Worm (Caenorhabditis elegans) whole organism, L1 larva: ENCODE data around the gene F52C12.6.

Source experiments
- C04F5.9 ChIP-seq: sonication (generic microtip); optimal IDR thresholded peaks from 2 replicates; lab custom pipeline; 2016; ENCODE audit warnings: missing genetic modification characterization, missing compliant biosample characterization
- C16A3.4 ChIP-seq: fragments of 150-350 bp; optimal IDR thresholded peaks from 2 replicates; lab custom pipeline; 2014; ENCODE audit warnings: missing biosample characterization, missing genetic modification characterization
- Y116A8C.19 ChIP-seq: sonication (generic microtip); optimal IDR thresholded peaks from 2 replicates; lab custom pipeline; 2016; ENCODE audit warnings: missing compliant biosample characterization, missing genetic modification characterization, borderline replicate concordance
- aha-1 ChIP-seq: fragments of 150-350 bp; optimal IDR thresholded peaks from 2 replicates; lab custom pipeline; 2014; ENCODE audit warnings: missing biosample characterization, missing genetic modification characterization
- alr-1 ChIP-seq: fragments of 200-800 bp; sonication (Bioruptor generic); optimal IDR thresholded peaks from 2 replicates; lab custom pipeline; 2018; ENCODE audit warnings: borderline replicate concordance, mild to moderate bottlenecking, missing genetic modification characterization, missing compliant biosample characterization
- blmp-1 ChIP-seq: fragments of 150-350 bp; optimal IDR thresholded peaks from 2 replicates; lab custom pipeline; 2014; ENCODE audit warnings: missing biosample characterization, missing genetic modification characterization
- ceh-63 ChIP-seq: fragments of 200-800 bp; sonication (Bioruptor generic); optimal IDR thresholded peaks from 2 replicates; lab custom pipeline; 2018; ENCODE audit warnings: mild to moderate bottlenecking, missing genetic modification characterization, missing compliant biosample characterization
- ceh-8 ChIP-seq: fragments of 200-800 bp; sonication (Bioruptor generic); optimal IDR thresholded peaks from 2 replicates; lab custom pipeline; 2018; ENCODE audit warnings: mild to moderate bottlenecking, missing genetic modification characterization, moderate library complexity, missing compliant biosample characterization
- ceh-82 ChIP-seq, 3 experiments: fragments of 150-350 bp in 1 of 3; sonication (generic microtip) in 2 of 3; optimal IDR thresholded peaks; 2 replicates each; lab custom pipeline; 2014 to 2017; ENCODE audit warnings: missing biosample characterization in 3 of 3, missing genetic modification characterization in 3 of 3
- ceh-88 ChIP-seq: fragments of 200-800 bp; sonication (Bioruptor generic); IDR thresholded peaks from 2 replicates; pipeline ENCODE4 v1.3.6; 2022; ENCODE audit warnings: missing genetic modification characterization, missing compliant biosample characterization
- efl-3 ChIP-seq: fragments of 200-800 bp; sonication (Bioruptor generic); optimal IDR thresholded peaks from 2 replicates; lab custom pipeline; 2018; ENCODE audit warnings: mild to moderate bottlenecking, missing genetic modification characterization, missing compliant biosample characterization
- fkh-10 ChIP-seq: sonication (generic microtip); optimal IDR thresholded peaks from 2 replicates; lab custom pipeline; 2017; ENCODE audit warnings: missing biosample characterization, missing genetic modification reagents, missing genetic modification characterization
- fkh-4 ChIP-seq: sonication (generic microtip); optimal IDR thresholded peaks from 2 replicates; lab custom pipeline; 2016; ENCODE audit warnings: missing compliant biosample characterization, missing genetic modification characterization, borderline replicate concordance
- fkh-8 ChIP-seq: sonication (generic microtip); optimal IDR thresholded peaks from 2 replicates; lab custom pipeline; 2016; ENCODE audit warnings: mild to moderate bottlenecking, missing genetic modification characterization, missing compliant biosample characterization
- grh-1 ChIP-seq: fragments of 200-800 bp; sonication (Bioruptor generic); IDR thresholded peaks from 2 replicates; pipeline ENCODE4 v1.3.6; 2022; ENCODE audit warnings: missing genetic modification reagents, missing genetic modification characterization, missing compliant biosample characterization
- hlh-4 ChIP-seq: sonication (generic microtip); optimal IDR thresholded peaks from 2 replicates; lab custom pipeline; 2016; ENCODE audit warnings: mild to moderate bottlenecking, missing genetic modification characterization, missing compliant biosample characterization
- hpl-2 ChIP-seq: fragments of 150-350 bp; optimal IDR thresholded peaks from 2 replicates; lab custom pipeline; 2014; ENCODE audit warnings: missing biosample characterization, missing genetic modification reagents, missing genetic modification characterization
- irx-1 ChIP-seq: sonication (generic microtip); optimal IDR thresholded peaks from 2 replicates; lab custom pipeline; 2016; ENCODE audit warnings: missing genetic modification characterization, missing compliant biosample characterization
- isw-1 ChIP-seq: fragments of 200-800 bp; sonication (Bioruptor generic); IDR thresholded peaks from 2 replicates; pipeline ENCODE4 v1.3.6; 2022; ENCODE audit warnings: missing genetic modification characterization, missing compliant biosample characterization
- lin-14 ChIP-seq: fragments of 200-800 bp; sonication (Bioruptor generic); optimal IDR thresholded peaks from 2 replicates; lab custom pipeline; 2018; ENCODE audit warnings: mild to moderate bottlenecking, missing genetic modification characterization, moderate library complexity, missing compliant biosample characterization
- lin-35 ChIP-seq, 2 experiments: fragments of 150-350 bp; optimal IDR thresholded peaks; 2 replicates each; lab custom pipeline; 2014; ENCODE audit warnings: missing biosample characterization in 2 of 2, missing genetic modification characterization in 2 of 2, missing genetic modification reagents in 2 of 2
- lir-3 ChIP-seq: sonication (generic microtip); optimal IDR thresholded peaks from 2 replicates; lab custom pipeline; 2016; ENCODE audit warnings: mild to moderate bottlenecking, missing genetic modification characterization, moderate library complexity, missing compliant biosample characterization; ENCODE audit not compliant: poor library complexity
- mdl-1 ChIP-seq, 2 experiments: fragments of 150-350 bp; optimal IDR thresholded peaks; 2 replicates each; lab custom pipeline; 2014 to 2017; ENCODE audit warnings: missing biosample characterization in 2 of 2, missing genetic modification characterization in 2 of 2, inconsistent platforms in 1 of 2
- mef-2 ChIP-seq: fragments of 150-350 bp; optimal IDR thresholded peaks from 2 replicates; lab custom pipeline; 2014; ENCODE audit warnings: missing biosample characterization, missing genetic modification characterization
- nhr-19 ChIP-seq: fragments of 200-800 bp; sonication (Bioruptor generic); conservative IDR thresholded peaks from 2 replicates; pipeline ENCODE4 v1.3.6; 2022; ENCODE audit warnings: missing genetic modification characterization, missing compliant biosample characterization
- nhr-20 ChIP-seq: sonication (generic microtip); optimal IDR thresholded peaks from 2 replicates; lab custom pipeline; 2016; ENCODE audit warnings: mild to moderate bottlenecking, missing genetic modification characterization, missing compliant biosample characterization
- nhr-28 ChIP-seq: fragments of 150-350 bp; optimal IDR thresholded peaks from 2 replicates; lab custom pipeline; 2014; ENCODE audit warnings: missing biosample characterization, missing genetic modification characterization
- nhr-47 ChIP-seq: sonication (generic microtip); optimal IDR thresholded peaks from 2 replicates; lab custom pipeline; 2016; ENCODE audit warnings: mild to moderate bottlenecking, missing genetic modification characterization, moderate library complexity, missing compliant biosample characterization
- nhr-71 ChIP-seq: sonication (generic microtip); optimal IDR thresholded peaks from 2 replicates; lab custom pipeline; 2016; ENCODE audit warnings: mild to moderate bottlenecking, missing genetic modification characterization, moderate library complexity, missing compliant biosample characterization
- nhr-76 ChIP-seq: sonication (generic microtip); optimal IDR thresholded peaks from 2 replicates; lab custom pipeline; 2017; ENCODE audit warnings: missing biosample characterization, missing genetic modification characterization
- nhr-85 ChIP-seq: sonication (generic microtip); peaks from one replicate; lab custom pipeline; 2016; ENCODE audit warnings: missing genetic modification characterization, inconsistent platforms, missing compliant biosample characterization
- snpc-4 ChIP-seq: fragments of 150-350 bp; optimal IDR thresholded peaks from 2 replicates; lab custom pipeline; 2014; ENCODE audit warnings: missing biosample characterization, missing genetic modification characterization
- snu-23 ChIP-seq: sonication (generic microtip); optimal IDR thresholded peaks from 2 replicates; lab custom pipeline; 2016; ENCODE audit warnings: missing genetic modification characterization, missing compliant biosample characterization
- unc-62 ChIP-seq: fragments of 150-350 bp; optimal IDR thresholded peaks from 2 replicates; lab custom pipeline; 2014; ENCODE audit warnings: missing biosample characterization, missing genetic modification reagents, missing genetic modification characterization
- unc-98 ChIP-seq: fragments of 200-800 bp; sonication (Bioruptor generic); IDR thresholded peaks from 2 replicates; pipeline ENCODE4 v1.3.6; 2022; ENCODE audit warnings: missing genetic modification characterization, missing compliant biosample characterization
- xbp-1 ChIP-seq: sonication (generic microtip); optimal IDR thresholded peaks from 2 replicates; lab custom pipeline; 2016; ENCODE audit warnings: missing genetic modification characterization, missing compliant biosample characterization
- ztf-11 ChIP-seq, 2 experiments: sonication (generic microtip); optimal IDR thresholded peaks; 2 replicates each; lab custom pipeline; 2016 to 2017; ENCODE audit warnings: missing genetic modification characterization in 2 of 2, missing biosample characterization in 1 of 2, missing compliant biosample characterization in 1 of 2

Gene F52C12.6

ce11 chrIV:1956411-1956810 lies at the start of gene F52C12.6:
Gene F52C12.6, plus strand, starts transcription at chrIV:1956711.
- no peak for TF ChIP-seq nhr-47 (tag; lab: Kevin White, UChicago)
- no peak for TF ChIP-seq hlh-4 (tag; lab: Kevin White, UChicago)
- no peak for TF ChIP-seq mef-2
- TF ChIP-seq fkh-8 (tag; lab: Kevin White, UChicago) = no peak
- TF ChIP-seq unc-98 (GFP tag; lab: Robert Waterston, UW) = no peak
- TF ChIP-seq nhr-76 (tag; lab: Kevin White, UChicago) = no peak
- no peak for TF ChIP-seq aha-1 (tag; lab: Kevin White, UChicago)
- TF ChIP-seq xbp-1 = no peak
- no peak for TF ChIP-seq snu-23 (GFP tag; lab: Kevin White, UChicago)
- TF ChIP-seq ztf-11 (tag; optimal IDR thresholded peaks at IDR 0.05; lab: Kevin White, UChicago) = no peak
- TF ChIP-seq C16A3.4 (tag; lab: Kevin White, UChicago) = no peak
- no peak for TF ChIP-seq C04F5.9
- TF ChIP-seq nhr-28 (tag; lab: Kevin White, UChicago) = no peak
- TF ChIP-seq fkh-10 (GFP tag; lab: Kevin White, UChicago) = no peak

- TF ChIP-seq mdl-1 (tag; optimal IDR thresholded peaks at IDR 0.05; lab: Kevin White, UChicago) (no peak), fkh-8 (tag; lab: Kevin White, UChicago) (peak; percentile 12), lin-14 (GFP tag; lab: Kevin White, UChicago) (peak; percentile 10)
These were observed 48.0 kb upstream of the F52C12.6 start for ce11 chrIV:1908467-1908866.

DNA sequence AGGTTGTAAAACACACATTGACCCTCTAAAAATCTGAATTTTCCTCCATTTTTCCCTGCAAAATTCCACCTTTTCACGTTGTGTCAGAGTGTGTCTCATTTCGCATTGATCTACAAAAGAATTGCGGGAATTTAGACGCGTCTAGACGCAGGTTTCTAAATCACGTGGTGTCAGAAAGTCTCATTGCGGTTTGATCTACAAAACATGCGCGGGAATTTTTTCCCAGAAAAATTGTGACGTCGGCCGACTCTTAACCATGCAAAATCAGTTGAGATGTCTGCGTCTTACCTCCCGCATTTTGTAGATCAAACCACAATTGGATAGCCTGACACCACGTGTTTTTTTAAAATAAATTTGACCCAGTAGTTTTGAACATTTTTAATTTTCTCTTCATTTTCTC lies 47.6 kb upstream of the F52C12.6 start:
- TF ChIP-seq C16A3.4 (tag; lab: Kevin White, UChicago) = no peak
- no peak for TF ChIP-seq hpl-2 (GFP tag; lab: Kevin White, UChicago)
- TF ChIP-seq snpc-4 (tag; lab: Kevin White, UChicago) = no peak
- no peak for TF ChIP-seq unc-62 (GFP tag; lab: Kevin White, UChicago)
- TF ChIP-seq hlh-4 (tag; lab: Kevin White, UChicago) = no peak
- no peak for TF ChIP-seq ceh-63
- TF ChIP-seq lir-3 (tag; lab: Kevin White, UChicago) = no peak
- TF ChIP-seq ceh-82 (tag; optimal IDR thresholded peaks at IDR 0.05; lab: Kevin White, UChicago) = no peak
- TF ChIP-seq efl-3 (GFP tag; lab: Kevin White, UChicago) = no peak
- no peak for TF ChIP-seq Y116A8C.19 (tag; lab: Kevin White, UChicago)
- no peak for TF ChIP-seq lin-35 (GFP tag; optimal IDR thresholded peaks at IDR 0.05; lab: Kevin White, UChicago)
- no peak for TF ChIP-seq nhr-85
- TF ChIP-seq fkh-8 (tag; lab: Kevin White, UChicago) = no peak
- TF ChIP-seq ceh-8 (GFP tag; lab: Kevin White, UChicago) = no peak
- TF ChIP-seq isw-1 = no peak
- no peak for TF ChIP-seq nhr-19 (GFP tag; lab: Robert Waterston, UW)
- no peak for TF ChIP-seq fkh-4
- TF ChIP-seq alr-1 (tag; lab: Kevin White, UChicago) = no peak

ce11 chrIV:1911273-1911672 lies 45.2 kb upstream of the F52C12.6 start:
- TF ChIP-seq nhr-20 (tag; lab: Kevin White, UChicago) = peak; percentile 17
- peak; percentile 80 for TF ChIP-seq lin-14 (GFP tag; lab: Kevin White, UChicago)
- TF ChIP-seq grh-1 (GFP tag; lab: Robert Waterston, UW) = peak; percentile 29; the same call in 1 of the 2 replicates
- TF ChIP-seq blmp-1 (tag; lab: Kevin White, UChicago) = peak; percentile 45
- TF ChIP-seq nhr-85 = peak; percentile 96
- no peak for TF ChIP-seq Y116A8C.19 (tag; lab: Kevin White, UChicago)
- peak; percentile 78 for TF ChIP-seq efl-3 (GFP tag; lab: Kevin White, UChicago)
- TF ChIP-seq ceh-88 (GFP tag; lab: Robert Waterston, UW) = no peak
- peak; percentile 10 for TF ChIP-seq nhr-71 (tag; lab: Kevin White, UChicago)
- TF ChIP-seq irx-1 (tag; lab: Kevin White, UChicago) = peak; percentile 16
- TF ChIP-seq, all 84 proteins: peak for 8
